Worm (Caenorhabditis elegans): ENCODE measurements around the gene C17E7.4.

ce11 chrV:3931326-3931725 lies 38.7 kb downstream of the C17E7.4 start, which contains the start of gene srx-63:
- TF ChIP-seq him-1 (tag; optimal IDR thresholded peaks at IDR 0.05), result no peak
- no peak for TF ChIP-seq dao-5 (tag; optimal IDR thresholded peaks at IDR 0.05)

Data from whole organism, L4/young adult.